Fruit fly (Drosophila melanogaster): ENCODE data around the gene CG7824.

The CG7824 gene

DNA sequence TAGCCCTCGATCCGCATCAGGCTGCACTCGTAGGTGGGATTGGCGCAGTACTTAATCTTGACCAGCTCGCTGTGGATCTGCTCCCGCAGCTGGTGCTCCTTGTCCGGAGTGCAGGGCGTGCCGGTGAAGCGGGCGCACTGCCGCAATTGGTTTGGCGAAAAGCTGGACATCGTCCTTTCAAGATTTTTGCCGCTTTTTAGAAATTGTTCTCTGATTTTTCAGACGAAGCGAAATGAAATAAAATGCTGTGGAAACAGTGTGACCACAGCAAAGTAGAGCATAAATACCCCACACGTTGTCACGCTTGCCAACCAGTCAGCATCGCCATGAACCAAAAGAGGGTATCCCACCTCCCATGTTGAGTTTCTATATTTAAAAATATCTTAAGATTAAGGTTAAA is 1.5 kb downstream of the CG7824 start, which contains the start of gene dgt1 (continued):
- TF ChIP-seq NC2α (GFP tag; optimal IDR thresholded peaks at IDR 0.05): no peak
- TF ChIP-seq Asciz (GFP tag; optimal IDR thresholded peaks at IDR 0.05): no peak
- TF ChIP-seq trh (GFP tag; optimal IDR thresholded peaks at IDR 0.05): no peak
- TF ChIP-seq CG2202 (tag; optimal IDR thresholded peaks at IDR 0.05): no peak
- no peak for TF ChIP-seq CG4282 (GFP tag; optimal IDR thresholded peaks at IDR 0.05)
- TF ChIP-seq mirr (GFP tag; optimal IDR thresholded peaks at IDR 0.05): no peak
- no peak for TF ChIP-seq Neu2 (GFP tag; optimal IDR thresholded peaks at IDR 0.05; ENCODE audit: borderline replicate concordance)
- TF ChIP-seq CG6683 (GFP tag; optimal IDR thresholded peaks at IDR 0.05): no peak
- TF ChIP-seq so (GFP tag; IDR thresholded peaks at IDR 0.05): no peak
- TF ChIP-seq HHEX (GFP tag; optimal IDR thresholded peaks at IDR 0.05): no peak
- no peak for TF ChIP-seq rib (GFP tag; IDR thresholded peaks at IDR 0.05)
- no peak for TF ChIP-seq pnt (GFP tag; optimal IDR thresholded peaks at IDR 0.05)
- no peak for TF ChIP-seq CG31441 (GFP tag; IDR thresholded peaks at IDR 0.05)
- 0 out of 2 replicates have a peak, but pooled peaks have one; percentile 10 for TF ChIP-seq CG17328 (GFP tag; IDR thresholded peaks at IDR 0.05)
- TF ChIP-seq CG4854 (GFP tag; optimal IDR thresholded peaks at IDR 0.05): no peak
- TF ChIP-seq schlank (tag; optimal IDR thresholded peaks at IDR 0.05): no peak
- TF ChIP-seq nmo (GFP tag; optimal IDR thresholded peaks at IDR 0.05): peak; percentile 6
- no peak for TF ChIP-seq sim (GFP tag; IDR thresholded peaks at IDR 0.05)
- TF ChIP-seq Blimp-1 (GFP tag; optimal IDR thresholded peaks at IDR 0.05): no peak
- no peak for TF ChIP-seq crp (GFP tag; optimal IDR thresholded peaks at IDR 0.05)
- no peak for TF ChIP-seq inv (GFP tag; IDR thresholded peaks at IDR 0.05; ENCODE audit: partially characterized antibody)
- TF ChIP-seq Hmr (GFP tag; optimal IDR thresholded peaks at IDR 0.05): no peak
- TF ChIP-seq CG1602 (GFP tag; optimal IDR thresholded peaks at IDR 0.05): no peak
- peak; percentile 40 for TF ChIP-seq Lhr (GFP tag; optimal IDR thresholded peaks at IDR 0.05)
- TF ChIP-seq CG14441 (GFP tag; IDR thresholded peaks at IDR 0.05): no peak
- TF ChIP-seq psq (GFP tag; optimal IDR thresholded peaks at IDR 0.05): no peak
- no peak for TF ChIP-seq Dip3 (GFP tag; optimal IDR thresholded peaks at IDR 0.05)
- TF ChIP-seq TFAM (GFP tag; optimal IDR thresholded peaks at IDR 0.05): no peak
- no peak for TF ChIP-seq Eip74EF (GFP tag; optimal IDR thresholded peaks at IDR 0.05)
- no peak for TF ChIP-seq en (GFP tag; optimal IDR thresholded peaks at IDR 0.05)
- TF ChIP-seq wor (GFP tag; IDR thresholded peaks at IDR 0.05): no peak
- TF ChIP-seq CG15479 (GFP tag; optimal IDR thresholded peaks at IDR 0.05): no peak
- peak; percentile 40 for TF ChIP-seq Elba2 (GFP tag; optimal IDR thresholded peaks at IDR 0.05)
- no peak for TF ChIP-seq wek (GFP tag; optimal IDR thresholded peaks at IDR 0.05)
- TF ChIP-seq fd3F (GFP tag; optimal IDR thresholded peaks at IDR 0.05): no peak
- TF ChIP-seq CG11398 (GFP tag; optimal IDR thresholded peaks at IDR 0.05): no peak
- no peak for TF ChIP-seq danr (GFP tag; IDR thresholded peaks at IDR 0.05)
- TF ChIP-seq CG15073 (GFP tag; optimal IDR thresholded peaks at IDR 0.05): no peak
- no peak for TF ChIP-seq bcd (GFP tag; optimal IDR thresholded peaks at IDR 0.05)
- TF ChIP-seq Fer2 (tag; optimal IDR thresholded peaks at IDR 0.05): no peak
- TF ChIP-seq CoRest (tag; optimal IDR thresholded peaks at IDR 0.05): no peak
- no peak for TF ChIP-seq CG16779 (GFP tag; IDR thresholded peaks at IDR 0.05)
- no peak for TF ChIP-seq Hr78 (GFP tag; optimal IDR thresholded peaks at IDR 0.05)
- no peak for TF ChIP-seq sna (GFP tag; IDR thresholded peaks at IDR 0.05; ENCODE audit: partially characterized antibody)
- no peak for TF ChIP-seq CG5245 (GFP tag; optimal IDR thresholded peaks at IDR 0.05)
- TF ChIP-seq gsb-n (tag; optimal IDR thresholded peaks at IDR 0.05): no peak
- no peak for TF ChIP-seq Dll (GFP tag; IDR thresholded peaks at IDR 0.05; ENCODE audit: partially characterized antibody)
- peak; percentile 11; the same call in 1 of the 2 replicates for TF ChIP-seq Bgb (GFP tag; IDR thresholded peaks at IDR 0.05; ENCODE audit: partially characterized antibody)
- TF ChIP-seq Hr39 (optimal IDR thresholded peaks at IDR 0.05): no peak
- no peak for TF ChIP-seq C15 (GFP tag; IDR thresholded peaks at IDR 0.05)
- TF ChIP-seq HmgD (GFP tag; optimal IDR thresholded peaks at IDR 0.05): peak; percentile 5
